Fruit fly (Drosophila melanogaster): ENCODE data around the gene foxo.

foxo gene

DNA sequence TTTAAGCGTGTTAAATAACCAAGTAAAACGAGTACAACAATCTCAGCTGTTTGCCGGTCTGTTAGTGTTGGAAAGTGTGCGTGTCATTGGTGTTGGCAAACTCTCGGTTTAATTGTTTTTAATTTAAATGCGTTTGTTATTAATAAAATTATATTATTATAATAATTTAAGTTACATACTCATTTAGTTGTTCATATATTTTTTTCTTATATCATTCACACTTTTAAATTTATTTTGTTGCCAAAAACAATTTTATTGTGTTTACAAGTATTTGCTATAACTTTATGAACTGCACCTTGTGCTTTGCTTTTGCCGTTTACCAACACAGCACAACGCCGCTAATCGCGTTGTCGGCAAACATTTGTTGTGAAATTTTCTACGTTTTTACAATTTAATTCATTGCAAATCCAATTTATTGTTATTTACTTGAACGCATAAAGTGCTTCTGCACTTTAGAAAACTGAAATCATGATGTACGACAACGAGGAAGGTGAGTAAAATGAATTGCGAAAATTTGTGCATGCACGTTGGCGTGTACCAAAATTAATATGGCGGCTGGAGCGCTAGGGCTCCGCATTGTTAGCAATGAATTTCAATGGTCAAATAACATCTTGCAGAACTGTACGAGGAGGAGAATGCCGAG is 68.9 kb downstream of the foxo start, which contains the start of the genes 140up and Polr2B (continued):
- TF ChIP-seq net (GFP tag; optimal IDR thresholded peaks at IDR 0.05) = peak; percentile 82
- TF ChIP-seq acj6 (GFP tag; optimal IDR thresholded peaks at IDR 0.05) = peak; percentile 92
- peak; percentile 93 for TF ChIP-seq CG3032 (tag; optimal IDR thresholded peaks at IDR 0.05)
- peak; percentile 87 for TF ChIP-seq CG6163 (GFP tag; IDR thresholded peaks at IDR 0.05)
- TF ChIP-seq cyc (GFP tag; optimal IDR thresholded peaks at IDR 0.05) = peak; percentile 89
- TF ChIP-seq dsx (GFP tag; optimal IDR thresholded peaks at IDR 0.05; ENCODE audit: poor library complexity, severe bottlenecking) = peak; percentile 82
- peak; percentile 80 for TF ChIP-seq CG4318 (GFP tag; optimal IDR thresholded peaks at IDR 0.05)
- peak; percentile 51 for TF ChIP-seq CG1621 (tag; optimal IDR thresholded peaks at IDR 0.05)
- TF ChIP-seq Sox102F (GFP tag; optimal IDR thresholded peaks at IDR 0.05) = peak; percentile 79
- peak; percentile 87 for TF ChIP-seq CG11762 (GFP tag; optimal IDR thresholded peaks at IDR 0.05; ENCODE audit: insufficient read depth)
- peak; percentile 96 for TF ChIP-seq CG10631 (GFP tag; optimal IDR thresholded peaks at IDR 0.05)
- TF ChIP-seq CG34406 (GFP tag; optimal IDR thresholded peaks at IDR 0.05) = peak; percentile 92
- no peak for TF ChIP-seq CG6276 (GFP tag; optimal IDR thresholded peaks at IDR 0.05)
- peak; percentile 96 for TF ChIP-seq Eip78C (GFP tag)
- peak; percentile 84 for TF ChIP-seq pdm3 (GFP tag; optimal IDR thresholded peaks at IDR 0.05)
- peak; percentile 92 for TF ChIP-seq achi (GFP tag; optimal IDR thresholded peaks at IDR 0.05)
- peak; percentile 84; the same call in 1 of the 2 replicates for TF ChIP-seq CG11294 (GFP tag; IDR thresholded peaks at IDR 0.05)
- peak; percentile 86 for TF ChIP-seq Met (GFP tag; optimal IDR thresholded peaks at IDR 0.05)
- peak; percentile 57 for TF ChIP-seq CG6854 (GFP tag; optimal IDR thresholded peaks at IDR 0.05)
- peak; percentile 84 for TF ChIP-seq vri (GFP tag; optimal IDR thresholded peaks at IDR 0.05)
- TF ChIP-seq CG8319 (GFP tag; optimal IDR thresholded peaks at IDR 0.05) = peak; percentile 87

DNA sequence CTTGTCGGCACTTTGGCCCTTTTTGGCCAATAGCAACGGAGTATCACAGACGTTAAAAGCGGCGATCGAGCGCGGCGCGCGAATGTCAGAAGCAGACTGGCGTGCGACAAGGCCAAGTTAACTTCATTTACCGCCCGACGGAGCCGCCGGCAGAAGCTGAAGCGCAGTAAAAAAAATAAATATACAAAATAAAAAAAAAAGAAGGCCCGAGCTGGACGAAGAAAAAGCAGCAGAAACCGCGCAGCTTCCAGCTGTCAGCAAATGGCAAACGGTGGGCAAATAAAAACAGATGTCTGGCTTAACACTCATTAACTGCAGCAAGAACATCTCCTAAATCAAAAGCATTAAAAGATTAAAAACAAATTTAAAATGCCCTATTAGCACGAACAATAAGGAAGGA is 75.2 kb downstream of the foxo start, which contains the start of gene CG14356:
CG14356 (minus strand) TSS at position 101 of the 400 bp plus-strand sequence.
- peak; percentile 41 for TF ChIP-seq Eip78C (GFP tag)
- no peak for TF ChIP-seq CG11902 (GFP tag; optimal IDR thresholded peaks at IDR 0.05)
